Worm (Caenorhabditis elegans) whole organism, early embryonic: ENCODE results near the gene amt-1.

Experiments
- B0310.2 ChIP-seq: sonication (generic microtip); optimal IDR thresholded peaks from 2 replicates; lab custom pipeline; 2016; ENCODE audit warnings: mild to moderate bottlenecking, missing genetic modification characterization, missing compliant biosample characterization
- F13C5.2 ChIP-seq: sonication (generic microtip); optimal IDR thresholded peaks from 2 replicates; lab custom pipeline; 2017; ENCODE audit warnings: mild to moderate bottlenecking, missing genetic modification characterization, inconsistent platforms, missing compliant biosample characterization
- aly-1 ChIP-seq: sonication (generic microtip); optimal IDR thresholded peaks from 2 replicates; lab custom pipeline; 2016; ENCODE audit warnings: missing genetic modification characterization, missing compliant biosample characterization
- ama-1 ChIP-seq: fragments of 150-350 bp; optimal IDR thresholded peaks from 2 replicates; lab custom pipeline; 2014
- ceh-13 ChIP-seq: fragments of 200-800 bp; sonication (Bioruptor generic); optimal IDR thresholded peaks from 2 replicates; lab custom pipeline; 2018; ENCODE audit warnings: mild to moderate bottlenecking, missing genetic modification characterization, missing compliant biosample characterization
- ceh-36 ChIP-seq: sonication (generic microtip); optimal IDR thresholded peaks from 2 replicates; lab custom pipeline; 2016; ENCODE audit warnings: missing genetic modification characterization, inconsistent platforms, missing compliant biosample characterization
- ets-7 ChIP-seq: sonication (generic microtip); optimal IDR thresholded peaks from 2 replicates; lab custom pipeline; 2016; ENCODE audit warnings: missing genotype, missing genetic modification characterization, missing compliant biosample characterization
- flt-1 ChIP-seq: fragments of 200-800 bp; sonication (Bioruptor generic); IDR thresholded peaks from 2 replicates; pipeline ENCODE4 v1.3.6; 2022; ENCODE audit warnings: missing genetic modification characterization, missing compliant biosample characterization
- hmbx-1 ChIP-seq: sonication (generic microtip); optimal IDR thresholded peaks from 2 replicates; lab custom pipeline; 2016; ENCODE audit warnings: mild to moderate bottlenecking, missing genetic modification characterization, missing compliant biosample characterization
- hmg-4 ChIP-seq: fragments of 200-800 bp; sonication (Bioruptor generic); optimal IDR thresholded peaks from 2 replicates; lab custom pipeline; 2018; ENCODE audit warnings: mild to moderate bottlenecking, missing genetic modification characterization, missing compliant biosample characterization
- hnd-1 ChIP-seq: sonication (generic microtip); optimal IDR thresholded peaks from 2 replicates; lab custom pipeline; 2016; ENCODE audit warnings: missing genetic modification characterization, missing compliant biosample characterization
- pes-1 ChIP-seq: fragments of 200-800 bp; sonication (Bioruptor generic); IDR thresholded peaks from 2 replicates; pipeline ENCODE4 v1.3.6; 2022; ENCODE audit warnings: missing genetic modification reagents, missing genetic modification characterization, missing compliant biosample characterization
- scrt-1 ChIP-seq: fragments of 200-800 bp; sonication (Bioruptor generic); IDR thresholded peaks from 2 replicates; pipeline ENCODE4 v1.3.6; 2022; ENCODE audit warnings: missing genetic modification characterization, missing compliant biosample characterization
- sea-1 ChIP-seq: fragments of 200-800 bp; sonication (Bioruptor generic); conservative IDR thresholded peaks from 2 replicates; pipeline ENCODE4 v1.3.6; 2022; ENCODE audit warnings: missing genetic modification characterization, missing compliant biosample characterization
- tbx-11 ChIP-seq: fragments of 200-800 bp; sonication (Bioruptor generic); IDR thresholded peaks from 2 replicates; pipeline ENCODE4 v1.3.6; 2022; ENCODE audit warnings: missing genetic modification characterization, missing compliant biosample characterization
- tbx-37 ChIP-seq: fragments of 200-800 bp; sonication (Bioruptor generic); conservative IDR thresholded peaks from 2 replicates; pipeline ENCODE4 v1.3.6; 2022; ENCODE audit warnings: missing genetic modification reagents, missing genetic modification characterization, missing compliant biosample characterization
- tra-4 ChIP-seq: sonication (generic microtip); optimal IDR thresholded peaks from 2 replicates; lab custom pipeline; 2017; ENCODE audit warnings: missing genetic modification characterization, missing compliant biosample characterization

Gene amt-1

ce11 chrX:4588462-4588861, 17.2 kb downstream of the amt-1 start, which contains the start of gene lnp-1:
lnp-1 (plus strand) TSS chrX:4588762.
- TF ChIP-seq hnd-1 (no peak), tbx-37 (GFP tag; lab: Robert Waterston, UW) (no peak), pes-1 (GFP tag; lab: Robert Waterston, UW) (no peak), tbx-11 (GFP tag; lab: Robert Waterston, UW) (no peak), scrt-1 (GFP tag; lab: Robert Waterston, UW) (no peak), hmbx-1 (tag; lab: Kevin White, UChicago) (no peak), F13C5.2 (tag; lab: Kevin White, UChicago) (no peak), ets-7 (no peak), ceh-36 (tag; lab: Kevin White, UChicago) (no peak), aly-1 (no peak), hmg-4 (GFP tag; lab: Kevin White, UChicago) (no peak), sea-1 (GFP tag; lab: Robert Waterston, UW) (no peak), ama-1 (lab: Kevin White, UChicago) (no peak)

ce11 chrX:4592250-4592649, 21.0 kb downstream of the amt-1 start, which contains the start of gene flp-12:
flp-12 (minus strand) TSS chrX:4592350.
- no peak for TF ChIP-seq ets-7
- TF ChIP-seq sea-1 (GFP tag; lab: Robert Waterston, UW): no peak
- no peak for TF ChIP-seq ama-1 (lab: Kevin White, UChicago)
- no peak for TF ChIP-seq F13C5.2 (tag; lab: Kevin White, UChicago)

- no peak for TF ChIP-seq sea-1 (GFP tag; lab: Robert Waterston, UW)
- no peak for TF ChIP-seq ama-1 (lab: Kevin White, UChicago)
- TF ChIP-seq flt-1: no peak
- TF ChIP-seq tbx-11 (GFP tag; lab: Robert Waterston, UW): no peak
- TF ChIP-seq hmbx-1 (tag; lab: Kevin White, UChicago): no peak
- TF ChIP-seq pes-1 (GFP tag; lab: Robert Waterston, UW): no peak
- no peak for TF ChIP-seq ets-7
- no peak for TF ChIP-seq B0310.2 (tag; lab: Kevin White, UChicago)
- no peak for TF ChIP-seq hmg-4 (GFP tag; lab: Kevin White, UChicago)
- TF ChIP-seq scrt-1 (GFP tag; lab: Robert Waterston, UW): no peak
- TF ChIP-seq ceh-36 (tag; lab: Kevin White, UChicago): no peak
- TF ChIP-seq tbx-37 (GFP tag; lab: Robert Waterston, UW): no peak
- no peak for TF ChIP-seq F13C5.2 (tag; lab: Kevin White, UChicago)
- TF ChIP-seq aly-1: no peak
- TF ChIP-seq tra-4 (tag; lab: Kevin White, UChicago): no peak
- TF ChIP-seq hnd-1: no peak
Observed at ce11 chrX:4597419-4597818, 26.2 kb downstream of the amt-1 start.

ce11 chrX:4599526-4599925, 28.3 kb downstream of the amt-1 start:
- TF ChIP-seq pes-1 (GFP tag; lab: Robert Waterston, UW) (no peak), ceh-13 (GFP tag; lab: Kevin White, UChicago) (no peak), sea-1 (GFP tag; lab: Robert Waterston, UW) (no peak), F13C5.2 (tag; lab: Kevin White, UChicago) (no peak), hnd-1 (no peak), tbx-11 (GFP tag; lab: Robert Waterston, UW) (no peak), hmbx-1 (tag; lab: Kevin White, UChicago) (no peak), B0310.2 (tag; lab: Kevin White, UChicago) (no peak), ama-1 (lab: Kevin White, UChicago) (no peak), ceh-36 (tag; lab: Kevin White, UChicago) (no peak), scrt-1 (GFP tag; lab: Robert Waterston, UW) (no peak), flt-1 (no peak), tra-4 (tag; lab: Kevin White, UChicago) (no peak)

- TF ChIP-seq tbx-11 (GFP tag; lab: Robert Waterston, UW): no peak
- no peak for TF ChIP-seq ets-7
- TF ChIP-seq hmg-4 (GFP tag; lab: Kevin White, UChicago): no peak
- no peak for TF ChIP-seq sea-1 (GFP tag; lab: Robert Waterston, UW)
- no peak for TF ChIP-seq hnd-1
- TF ChIP-seq B0310.2 (tag; lab: Kevin White, UChicago): no peak
- TF ChIP-seq tra-4 (tag; lab: Kevin White, UChicago): no peak
- no peak for TF ChIP-seq ceh-13 (GFP tag; lab: Kevin White, UChicago)
Observed at ce11 chrX:4600987-4601386, 29.8 kb downstream of the amt-1 start.

- TF ChIP-seq hnd-1 (no peak), ets-7 (no peak), aly-1 (no peak)
Observed at ce11 chrX:4604185-4604584, 32.9 kb downstream of the amt-1 start.

ce11 chrX:4605828-4606227, 34.6 kb downstream of the amt-1 start, which contains the start of gene spat-3:
spat-3 (minus strand) TSS chrX:4605928.
- TF ChIP-seq tbx-37 (GFP tag; lab: Robert Waterston, UW) (no peak), tra-4 (tag; lab: Kevin White, UChicago) (no peak), tbx-11 (GFP tag; lab: Robert Waterston, UW) (no peak), hmg-4 (GFP tag; lab: Kevin White, UChicago) (no peak)

ce11 chrX:4606389-4606880, 35.2 kb downstream of the amt-1 start:
- peak; percentile 53 for TF ChIP-seq hmbx-1 (tag; lab: Kevin White, UChicago)
- TF ChIP-seq ceh-36 (tag; lab: Kevin White, UChicago): peak; percentile 48
- peak; percentile 51; the same call in 1 of the 2 replicates for TF ChIP-seq flt-1
- TF ChIP-seq tbx-37 (GFP tag; lab: Robert Waterston, UW): peak; percentile 49; the same call in 1 of the 2 replicates
- peak; percentile 24 for TF ChIP-seq tra-4 (tag; lab: Kevin White, UChicago)
- 0 out of 2 replicates have a peak, but pooled peaks have one; percentile 43 for TF ChIP-seq tbx-11 (GFP tag; lab: Robert Waterston, UW)
- peak; percentile 74 for TF ChIP-seq B0310.2 (tag; lab: Kevin White, UChicago)
- TF ChIP-seq hmg-4 (GFP tag; lab: Kevin White, UChicago): peak; percentile 95
- peak; percentile 45 for TF ChIP-seq ceh-13 (GFP tag; lab: Kevin White, UChicago)
- peak; percentile 82 for TF ChIP-seq F13C5.2 (tag; lab: Kevin White, UChicago)
